Fruit fly (Drosophila melanogaster): ENCODE measurements around the gene mRpL47.

mRpL47 gene

dm6 chr3R:9493627-9494626 is 21.8 kb downstream of the mRpL47 start, which contains the start of gene CG16779 (continued):
- TF ChIP-seq Sry-δ (GFP tag; optimal IDR thresholded peaks at IDR 0.05): no peak
- TF ChIP-seq onecut (GFP tag; IDR thresholded peaks at IDR 0.05): no peak
- no peak for TF ChIP-seq CG17328 (GFP tag; IDR thresholded peaks at IDR 0.05)
- TF ChIP-seq Side (GFP tag; optimal IDR thresholded peaks at IDR 0.05): no peak
- no peak for TF ChIP-seq CG10366 (GFP tag; IDR thresholded peaks at IDR 0.05)
- no peak for TF ChIP-seq gcm2 (GFP tag; optimal IDR thresholded peaks at IDR 0.05)
- TF ChIP-seq unpg (GFP tag; optimal IDR thresholded peaks at IDR 0.05): no peak
- peak; percentile 87 for TF ChIP-seq CG10321 (GFP tag; IDR thresholded peaks at IDR 0.05)
- TF ChIP-seq Gug (GFP tag; IDR thresholded peaks at IDR 0.05): no peak
- TF ChIP-seq Hey (tag; optimal IDR thresholded peaks at IDR 0.05): no peak
- no peak for TF ChIP-seq CG9876 (GFP tag; optimal IDR thresholded peaks at IDR 0.05)
- TF ChIP-seq sna (GFP tag; IDR thresholded peaks at IDR 0.05; ENCODE audit: partially characterized antibody): 0 out of 2 replicates have a peak, but pooled peaks have one; percentile 25
- no peak for TF ChIP-seq CG7271 (tag; optimal IDR thresholded peaks at IDR 0.05)
- TF ChIP-seq CG6254 (GFP tag; optimal IDR thresholded peaks at IDR 0.05): no peak
- peak; percentile 27; the same call in 1 of the 2 replicates for TF ChIP-seq CG14441 (GFP tag; IDR thresholded peaks at IDR 0.05)
- TF ChIP-seq vnd (GFP tag; IDR thresholded peaks at IDR 0.05; ENCODE audit: partially characterized antibody): no peak
- TF ChIP-seq croc (GFP tag; conservative IDR thresholded peaks at IDR 0.05): peak; percentile 17; the same call in 1 of the 3 replicates
- peak; percentile 27 for TF ChIP-seq ERR (GFP tag; optimal IDR thresholded peaks at IDR 0.05)
- peak; percentile 46 for TF ChIP-seq CG16815 (GFP tag; optimal IDR thresholded peaks at IDR 0.05)
- TF ChIP-seq nau (GFP tag; optimal IDR thresholded peaks at IDR 0.05): no peak
- no peak for TF ChIP-seq Gsc (GFP tag; IDR thresholded peaks at IDR 0.05)
- TF ChIP-seq peb (GFP tag; IDR thresholded peaks at IDR 0.05): no peak
- no peak for TF ChIP-seq mirr (GFP tag; optimal IDR thresholded peaks at IDR 0.05)
- TF ChIP-seq Xrp1 (GFP tag; IDR thresholded peaks at IDR 0.05): 0 out of 2 replicates have a peak, but pooled peaks have one; percentile 10
- TF ChIP-seq MTF-1 (GFP tag; optimal IDR thresholded peaks at IDR 0.05; ENCODE audit: borderline replicate concordance): no peak
- peak; percentile 9 to 22 for TF ChIP-seq chif (GFP tag; optimal IDR thresholded peaks at IDR 0.05)
- no peak for TF ChIP-seq CG1603 (tag; optimal IDR thresholded peaks at IDR 0.05)
- TF ChIP-seq Atf6 (GFP tag; IDR thresholded peaks at IDR 0.05): no peak
- peak; percentile 32 for TF ChIP-seq CG12155 (GFP tag; optimal IDR thresholded peaks at IDR 0.05)
- no peak for TF ChIP-seq Ravus (GFP tag; IDR thresholded peaks at IDR 0.05)
- TF ChIP-seq ftz-f1 (GFP tag; optimal IDR thresholded peaks at IDR 0.05): peak; percentile 33
- no peak for TF ChIP-seq sim (GFP tag; IDR thresholded peaks at IDR 0.05)
- TF ChIP-seq CG1529 (GFP tag; optimal IDR thresholded peaks at IDR 0.05): no peak
- no peak for TF ChIP-seq da (GFP tag; optimal IDR thresholded peaks at IDR 0.05)
- TF ChIP-seq NC2β (GFP tag; optimal IDR thresholded peaks at IDR 0.05): no peak
- TF ChIP-seq eve (GFP tag; optimal IDR thresholded peaks at IDR 0.05): no peak
- peak; percentile 36 for TF ChIP-seq CG5245 (GFP tag; optimal IDR thresholded peaks at IDR 0.05)
- TF ChIP-seq aop (GFP tag; IDR thresholded peaks at IDR 0.05): no peak
- TF ChIP-seq NC2α (GFP tag; optimal IDR thresholded peaks at IDR 0.05): no peak
- no peak for TF ChIP-seq CG11696 (GFP tag; IDR thresholded peaks at IDR 0.05)
- TF ChIP-seq HLH3B (GFP tag; IDR thresholded peaks at IDR 0.05): no peak
- peak; percentile 69; the same call in 1 of the 2 replicates for TF ChIP-seq CG31441 (GFP tag; IDR thresholded peaks at IDR 0.05)
- no peak for TF ChIP-seq insv (GFP tag; optimal IDR thresholded peaks at IDR 0.05)
- peak; percentile 60 for TF ChIP-seq Ptx1 (GFP tag; IDR thresholded peaks at IDR 0.05)
- TF ChIP-seq E2f1 (GFP tag; IDR thresholded peaks at IDR 0.05): no peak
- TF ChIP-seq CG13123 (GFP tag; optimal IDR thresholded peaks at IDR 0.05): no peak
- no peak for TF ChIP-seq br (optimal IDR thresholded peaks at IDR 0.05)
- TF ChIP-seq hkb (optimal IDR thresholded peaks at IDR 0.05): no peak
- no peak for TF ChIP-seq hkb (GFP tag; IDR thresholded peaks at IDR 0.05)
- peak; percentile 67 for TF ChIP-seq gem (tag; optimal IDR thresholded peaks at IDR 0.05)
